Worm (Caenorhabditis elegans): ENCODE data around the gene Y13C8A.1.

DNA sequence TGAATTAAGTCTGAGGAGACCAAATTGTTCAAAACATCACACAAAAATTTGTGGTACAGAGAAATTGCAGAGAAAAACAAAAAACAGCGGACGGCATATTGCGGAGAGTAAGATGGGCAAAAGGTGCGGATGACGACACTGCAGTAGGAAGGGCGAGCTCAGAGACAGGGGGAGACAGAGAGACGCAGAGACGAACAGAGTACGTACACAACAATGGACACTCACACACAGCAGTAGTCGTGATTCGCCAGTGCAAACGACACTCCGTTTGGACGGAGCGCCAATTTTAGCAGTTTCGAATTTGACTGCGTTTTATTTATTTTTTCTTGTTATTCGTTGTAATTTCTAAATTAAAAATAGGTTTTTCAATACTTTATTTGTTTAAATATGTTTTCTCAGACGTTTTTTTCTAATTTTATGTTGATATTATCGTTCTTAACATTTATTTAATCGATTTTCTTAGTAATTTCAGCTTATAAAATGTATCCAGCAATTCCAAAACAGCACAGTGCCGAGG lies 11.0 kb upstream of the Y13C8A.1 start, which contains the start of gene T20F7.1:
- no peak for TF ChIP-seq med-1 (GFP tag; optimal IDR thresholded peaks at IDR 0.05; ENCODE audit: insufficient read depth)
- no peak for TF ChIP-seq cog-1 (tag; optimal IDR thresholded peaks at IDR 0.05)
- no peak for TF ChIP-seq flt-1 (GFP tag; IDR thresholded peaks at IDR 0.05)
- no peak for TF ChIP-seq klf-2 (GFP tag; conservative IDR thresholded peaks at IDR 0.05)
